Fruit fly (Drosophila melanogaster): ENCODE data around the gene CG13896.

DNA sequence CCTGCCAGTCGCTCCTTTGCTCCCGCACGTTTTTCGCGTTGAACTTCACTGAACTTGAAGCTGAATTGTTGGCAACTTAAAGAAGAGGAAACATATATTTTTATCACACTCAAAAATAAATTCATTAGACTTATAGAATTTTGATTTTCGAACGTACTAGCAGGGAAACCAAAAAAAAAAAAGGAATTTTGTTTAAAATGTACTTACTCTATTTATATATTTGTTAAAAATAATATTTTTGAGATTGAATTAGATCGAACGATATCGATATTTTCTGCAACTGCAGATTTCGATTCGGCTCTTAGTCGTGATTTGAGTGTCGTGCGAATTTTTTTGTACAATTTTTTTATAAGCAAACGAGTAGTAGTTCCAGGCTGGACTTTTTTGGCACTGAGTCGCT is 19.8 kb upstream of the CG13896 start:
- TF ChIP-seq pan (optimal IDR thresholded peaks at IDR 0.05) (no peak), CG8478 (optimal IDR thresholded peaks at IDR 0.05) (no peak), psq (optimal IDR thresholded peaks at IDR 0.05) (no peak), EcR (GFP tag; optimal IDR thresholded peaks at IDR 0.05) (no peak), usp (GFP tag; optimal IDR thresholded peaks at IDR 0.05) (no peak)
